Fruit fly (Drosophila melanogaster) whole organism, pupa: ENCODE data around the gene SLC22A.

Experiments used
- CG10348 ChIP-seq: fragments of 200-800 bp; sonication (Bioruptor generic); IDR thresholded peaks from 2 replicates; pipeline ENCODE4 v1.3.6; 2022; ENCODE audit warnings: missing biosample characterization, missing genetic modification characterization
- CG13204 ChIP-seq: fragments of 200-800 bp; sonication (Bioruptor generic); optimal IDR thresholded peaks from 2 replicates; lab custom pipeline; 2018; ENCODE audit warnings: missing biosample characterization, mild to moderate bottlenecking, missing genetic modification characterization, moderate library complexity
- CG9948 ChIP-seq: fragments of 200-800 bp; sonication (Bioruptor generic); optimal IDR thresholded peaks from 2 replicates; lab custom pipeline; 2018; ENCODE audit warnings: missing biosample characterization, mild to moderate bottlenecking, missing genetic modification characterization, moderate library complexity
- EcR ChIP-seq: fragments of 200-800 bp; sonication (Bioruptor generic); optimal IDR thresholded peaks from 3 replicates; lab custom pipeline; 2019; ENCODE audit warnings: missing biosample characterization, missing genetic modification characterization, mild to moderate bottlenecking, moderate library complexity, missing genetic modification reagents

dm6 chr3L:21963293-21963692, 28.8 kb downstream of the SLC22A start:
- no peak for TF ChIP-seq CG9948 (tag; lab: Kevin White, UChicago)
- no peak for TF ChIP-seq CG10348
- TF ChIP-seq EcR (GFP tag; lab: Kevin White, UChicago), result no peak
- no peak for TF ChIP-seq CG13204 (GFP tag; lab: Kevin White, UChicago)
